Worm (Caenorhabditis elegans): ENCODE data around the gene atg-16.1.

- TF ChIP-seq W03F9.2 (tag; optimal IDR thresholded peaks at IDR 0.05) (no peak), him-1 (tag; optimal IDR thresholded peaks at IDR 0.05) (no peak), dao-5 (tag; optimal IDR thresholded peaks at IDR 0.05) (no peak)
Observed at ce11 chrX:4493439-4494006, 31.3 kb upstream of the atg-16.1 start.

All from whole organism, L4/young adult.